Fruit fly (Drosophila melanogaster) whole organism, prepupa: ENCODE measurements around the gene temp.
A peak's percentile ranks its signal among the peaks of the same experiment; 100 is the strongest.

Source experiments
- CG10631 ChIP-seq: fragments of 200-800 bp; sonication (Bioruptor generic); optimal IDR thresholded peaks from 2 replicates; lab custom pipeline; 2016; ENCODE audit warnings: missing biosample characterization, missing genetic modification characterization
- CG10669 ChIP-seq: fragments of 200-800 bp; sonication (Bioruptor generic); optimal IDR thresholded peaks from 3 replicates; lab custom pipeline; 2018; ENCODE audit warnings: missing biosample characterization, mild to moderate bottlenecking, missing genetic modification characterization, moderate library complexity
- CG11294 ChIP-seq: fragments of 200-800 bp; sonication (Bioruptor generic); IDR thresholded peaks from 2 replicates; pipeline ENCODE4 v1.3.6; 2022; ENCODE audit warnings: missing biosample characterization, missing genetic modification characterization
- CG11902 ChIP-seq: fragments of 200-800 bp; sonication (Bioruptor generic); optimal IDR thresholded peaks from 3 replicates; lab custom pipeline; 2016; ENCODE audit warnings: missing biosample characterization, missing genetic modification characterization
- CG1621 ChIP-seq: fragments of 200-800 bp; sonication (Bioruptor generic); optimal IDR thresholded peaks from 3 replicates; lab custom pipeline; 2018; ENCODE audit warnings: missing biosample characterization, mild to moderate bottlenecking, missing genetic modification characterization
- CG3032 ChIP-seq: fragments of 200-800 bp; optimal IDR thresholded peaks from 2 replicates; lab custom pipeline; 2019; ENCODE audit warnings: missing biosample characterization, mild to moderate bottlenecking, missing genetic modification characterization, moderate library complexity
- CG31627 ChIP-seq: fragments of 200-800 bp; sonication (Bioruptor generic); optimal IDR thresholded peaks from 3 replicates; lab custom pipeline; 2016; ENCODE audit warnings: missing biosample characterization, missing genetic modification characterization
- CG32006 ChIP-seq: fragments of 200-800 bp; sonication (Bioruptor generic); optimal IDR thresholded peaks from 3 replicates; lab custom pipeline; 2017; ENCODE audit warnings: missing biosample characterization, mild to moderate bottlenecking, missing genetic modification characterization
- CG34406 ChIP-seq: fragments of 200-800 bp; sonication (Bioruptor generic); optimal IDR thresholded peaks from 3 replicates; lab custom pipeline; 2016; ENCODE audit warnings: missing biosample characterization, missing genetic modification characterization
- CG3919 ChIP-seq: fragments of 200-800 bp; sonication (Bioruptor generic); optimal IDR thresholded peaks from 3 replicates; lab custom pipeline; 2016; ENCODE audit warnings: missing biosample characterization, missing genetic modification characterization
- CG4318 ChIP-seq: fragments of 200-800 bp; sonication (Bioruptor generic); optimal IDR thresholded peaks from 3 replicates; lab custom pipeline; 2017; ENCODE audit warnings: missing biosample characterization, mild to moderate bottlenecking, missing genetic modification characterization
- CG6163 ChIP-seq: fragments of 200-800 bp; sonication (Bioruptor generic); IDR thresholded peaks from 3 replicates; pipeline ENCODE4 v1.3.6; 2022; ENCODE audit warnings: missing biosample characterization, missing genetic modification characterization
- CG6276 ChIP-seq: fragments of 200-800 bp; sonication (Bioruptor generic); optimal IDR thresholded peaks from 2 replicates; lab custom pipeline; 2017; ENCODE audit warnings: missing biosample characterization, mild to moderate bottlenecking, missing genetic modification characterization
- CG6808 ChIP-seq: fragments of 200-800 bp; sonication (Bioruptor generic); optimal IDR thresholded peaks from 3 replicates; lab custom pipeline; 2017; ENCODE audit warnings: missing biosample characterization, missing genetic modification characterization, mild to moderate bottlenecking, moderate library complexity, missing genetic modification reagents
- CG6854 ChIP-seq: fragments of 200-800 bp; sonication (Bioruptor generic); optimal IDR thresholded peaks from 2 replicates; lab custom pipeline; 2017; ENCODE audit warnings: missing biosample characterization, mild to moderate bottlenecking, missing genetic modification characterization
- CG7368 ChIP-seq: fragments of 200-800 bp; sonication (Bioruptor generic); optimal IDR thresholded peaks from 3 replicates; lab custom pipeline; 2016; ENCODE audit warnings: missing biosample characterization, missing genetic modification characterization
- CG8119 ChIP-seq: fragments of 200-800 bp; sonication (Bioruptor generic); IDR thresholded peaks from 3 replicates; pipeline ENCODE4 v1.3.6; 2022; ENCODE audit warnings: missing biosample characterization, missing genetic modification characterization
- CG8319 ChIP-seq: fragments of 200-800 bp; sonication (Bioruptor generic); optimal IDR thresholded peaks from 3 replicates; lab custom pipeline; 2016; ENCODE audit warnings: missing biosample characterization, missing genetic modification characterization
- CG8632 ChIP-seq: fragments of 200-800 bp; sonication (Bioruptor generic); optimal IDR thresholded peaks from 3 replicates; lab custom pipeline; 2016; ENCODE audit warnings: missing biosample characterization, missing genetic modification characterization
- CG9139 ChIP-seq: fragments of 200-800 bp; sonication (Bioruptor generic); optimal IDR thresholded peaks from 3 replicates; lab custom pipeline; 2017; ENCODE audit warnings: missing biosample characterization, mild to moderate bottlenecking, missing genetic modification characterization
- Eip75B ChIP-seq: fragments of 200-800 bp; sonication (Bioruptor generic); optimal IDR thresholded peaks from 3 replicates; lab custom pipeline; 2016; ENCODE audit warnings: missing biosample characterization, missing genetic modification characterization
- Eip78C ChIP-seq: fragments of 200-800 bp; sonication (Bioruptor generic); peaks from one replicate; lab custom pipeline; 2016; ENCODE audit warnings: missing biosample characterization, missing genetic modification characterization
- Eip93F ChIP-seq: fragments of 200-800 bp; sonication (Bioruptor generic); optimal IDR thresholded peaks from 2 replicates; lab custom pipeline; 2016; ENCODE audit warnings: missing biosample characterization, mild to moderate bottlenecking, missing genetic modification characterization
- Ets21C ChIP-seq: fragments of 200-800 bp; sonication (Bioruptor generic); optimal IDR thresholded peaks from 3 replicates; lab custom pipeline; 2016; ENCODE audit warnings: missing biosample characterization, missing genetic modification characterization
- Gug ChIP-seq: fragments of 200-800 bp; sonication (Bioruptor generic); IDR thresholded peaks from 2 replicates; pipeline ENCODE4 v1.3.6; 2022; ENCODE audit warnings: missing biosample characterization, missing genetic modification characterization
- Hr39 ChIP-seq: fragments of 200-800 bp; sonication (Bioruptor generic); optimal IDR thresholded peaks from 2 replicates; lab custom pipeline; 2016; ENCODE audit warnings: missing biosample characterization, missing genetic modification characterization
- Hr4 ChIP-seq: fragments of 200-800 bp; sonication (Bioruptor generic); optimal IDR thresholded peaks from 3 replicates; lab custom pipeline; 2016; ENCODE audit warnings: missing biosample characterization, missing genetic modification characterization
- Lpt ChIP-seq: fragments of 200-800 bp; sonication (Bioruptor generic); optimal IDR thresholded peaks from 3 replicates; lab custom pipeline; 2016; ENCODE audit warnings: missing biosample characterization, missing genetic modification characterization
- Met ChIP-seq: fragments of 200-800 bp; sonication (Bioruptor generic); optimal IDR thresholded peaks from 3 replicates; lab custom pipeline; 2016; ENCODE audit warnings: missing biosample characterization, missing genetic modification characterization
- Smox ChIP-seq: fragments of 200-800 bp; sonication (Bioruptor generic); optimal IDR thresholded peaks from 3 replicates; lab custom pipeline; 2016; ENCODE audit warnings: missing biosample characterization, missing genetic modification characterization
- Sox102F ChIP-seq: fragments of 200-800 bp; sonication (Bioruptor generic); optimal IDR thresholded peaks from 2 replicates; lab custom pipeline; 2016; ENCODE audit warnings: missing biosample characterization, mild to moderate bottlenecking, missing genetic modification characterization
- Sox14 ChIP-seq: fragments of 200-800 bp; sonication (Bioruptor generic); optimal IDR thresholded peaks from 3 replicates; lab custom pipeline; 2016; ENCODE audit warnings: missing biosample characterization, missing genetic modification characterization
- cyc ChIP-seq: fragments of 200-800 bp; sonication (Bioruptor generic); optimal IDR thresholded peaks from 3 replicates; lab custom pipeline; 2016; ENCODE audit warnings: missing biosample characterization, missing genetic modification characterization
- dac ChIP-seq: fragments of 200-800 bp; sonication (Bioruptor generic); optimal IDR thresholded peaks from 2 replicates; lab custom pipeline; 2017; ENCODE audit warnings: missing biosample characterization, mild to moderate bottlenecking, missing genetic modification characterization
- dsx ChIP-seq: fragments of 200-800 bp; optimal IDR thresholded peaks from 3 replicates; lab custom pipeline; 2019; ENCODE audit warnings: missing biosample characterization, mild to moderate bottlenecking, missing genetic modification characterization, moderate library complexity; ENCODE audit not compliant: poor library complexity, severe bottlenecking
- esn ChIP-seq: fragments of 200-800 bp; sonication (Bioruptor generic); optimal IDR thresholded peaks from 2 replicates; lab custom pipeline; 2016; ENCODE audit warnings: missing biosample characterization, mild to moderate bottlenecking, missing genetic modification characterization, moderate library complexity
- fd59A ChIP-seq: fragments of 200-800 bp; sonication (Bioruptor generic); optimal IDR thresholded peaks from 2 replicates; lab custom pipeline; 2017; ENCODE audit warnings: missing biosample characterization, mild to moderate bottlenecking, missing genetic modification characterization, missing genetic modification reagents
- fd85E ChIP-seq: fragments of 200-800 bp; sonication (Bioruptor generic); optimal IDR thresholded peaks from 3 replicates; lab custom pipeline; 2016; ENCODE audit warnings: missing biosample characterization, missing genetic modification characterization
- fkh ChIP-seq: fragments of 200-800 bp; sonication (Bioruptor generic); optimal IDR thresholded peaks from 3 replicates; lab custom pipeline; 2017; ENCODE audit warnings: missing biosample characterization, mild to moderate bottlenecking, missing genetic modification characterization, moderate library complexity
- lz ChIP-seq: fragments of 200-800 bp; sonication (Bioruptor generic); optimal IDR thresholded peaks from 3 replicates; lab custom pipeline; 2016; ENCODE audit warnings: missing biosample characterization, missing genetic modification characterization
- pdm3 ChIP-seq: fragments of 200-800 bp; sonication (Bioruptor generic); optimal IDR thresholded peaks from 3 replicates; lab custom pipeline; 2016; ENCODE audit warnings: missing biosample characterization, missing genetic modification characterization
- topi ChIP-seq: fragments of 200-800 bp; sonication (Bioruptor generic); optimal IDR thresholded peaks from 3 replicates; lab custom pipeline; 2016; ENCODE audit warnings: missing biosample characterization, missing genetic modification characterization
- vri ChIP-seq: fragments of 200-800 bp; sonication (Bioruptor generic); optimal IDR thresholded peaks from 3 replicates; lab custom pipeline; 2016; ENCODE audit warnings: missing biosample characterization, mild to moderate bottlenecking, missing genetic modification characterization

The temp gene

DNA sequence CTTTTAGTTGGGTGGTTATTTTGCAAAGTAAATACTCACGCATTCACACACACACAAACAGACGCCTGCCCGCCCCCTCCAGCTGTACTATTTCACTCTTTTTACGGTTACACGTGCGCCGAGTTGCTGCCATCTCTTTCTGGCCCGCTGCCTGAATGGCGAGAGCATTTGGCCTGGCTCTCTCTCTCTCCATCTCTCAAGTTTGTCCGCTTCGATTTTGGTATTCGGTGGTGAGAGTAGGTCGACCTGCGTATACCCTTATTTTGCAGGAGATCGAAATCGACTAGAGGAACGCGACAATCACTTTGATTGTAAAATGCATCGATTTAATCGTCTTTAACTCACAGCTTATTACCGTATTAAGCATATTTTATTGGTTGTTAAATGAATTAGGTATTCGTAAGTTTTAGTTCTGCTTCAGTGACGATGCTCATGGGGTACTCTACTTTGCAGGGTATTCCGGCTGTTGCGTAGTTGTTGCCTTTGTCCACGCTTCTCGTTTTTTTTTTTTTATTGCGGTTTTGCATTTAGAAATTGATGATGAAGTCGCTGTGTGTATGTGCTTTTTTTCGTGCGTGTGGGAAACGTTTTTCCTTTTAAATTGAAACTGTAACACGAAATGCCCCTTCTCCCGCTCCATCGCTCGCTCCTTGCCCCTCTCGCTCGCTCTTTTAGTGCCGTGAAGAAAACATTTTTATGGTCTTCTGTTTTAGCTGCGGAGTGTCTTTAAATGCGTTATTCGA lies 41.6 kb upstream of the temp start (continued):
- TF ChIP-seq CG3919 (peak; percentile 81), topi (GFP tag; lab: Kevin White, UChicago) (peak; percentile 92), cyc (GFP tag; lab: Kevin White, UChicago) (peak; percentile 81), CG10631 (GFP tag; lab: Kevin White, UChicago) (peak; percentile 83), CG34406 (GFP tag; lab: Kevin White, UChicago) (peak; percentile 83), Gug (GFP tag; lab: Robert Waterston, UW) (peak; percentile 64), dsx (GFP tag; lab: Kevin White, UChicago) (peak; percentile 68), CG1621 (tag; lab: Kevin White, UChicago) (peak; percentile 76), CG3032 (tag; lab: Kevin White, UChicago) (peak; percentile 71), CG4318 (GFP tag; lab: Kevin White, UChicago) (peak; percentile 71), Sox14 (GFP tag; lab: Kevin White, UChicago) (peak; percentile 94), vri (GFP tag; lab: Kevin White, UChicago) (peak; percentile 88), CG6163 (GFP tag; lab: Robert Waterston, UW) (peak; percentile 85), Eip78C (peak; percentile 96), Eip93F (GFP tag; lab: Kevin White, UChicago) (peak; percentile 54), Lpt (GFP tag; lab: Kevin White, UChicago) (peak; percentile 85), CG6808 (GFP tag; lab: Kevin White, UChicago) (peak; percentile 82), Sox102F (GFP tag; lab: Kevin White, UChicago) (peak; percentile 87), fkh (GFP tag; lab: Kevin White, UChicago) (peak; percentile 86), CG32006 (GFP tag; lab: Kevin White, UChicago) (peak; percentile 88), pdm3 (GFP tag; lab: Kevin White, UChicago) (peak; percentile 89), CG7368 (GFP tag; lab: Kevin White, UChicago) (peak; percentile 74), fd59A (GFP tag; lab: Kevin White, UChicago) (peak; percentile 79), CG9139 (peak; percentile 79), CG8632 (GFP tag; lab: Kevin White, UChicago) (peak; percentile 81), Hr4 (GFP tag; lab: Kevin White, UChicago) (peak; percentile 86), CG8119 (GFP tag; lab: Robert Waterston, UW) (peak; percentile 90), esn (GFP tag; lab: Kevin White, UChicago) (peak; percentile 92), CG10669 (GFP tag; lab: Kevin White, UChicago) (peak; percentile 81), CG8319 (GFP tag; lab: Kevin White, UChicago) (peak; percentile 67), CG31627 (GFP tag; lab: Kevin White, UChicago) (peak; percentile 87)

DNA sequence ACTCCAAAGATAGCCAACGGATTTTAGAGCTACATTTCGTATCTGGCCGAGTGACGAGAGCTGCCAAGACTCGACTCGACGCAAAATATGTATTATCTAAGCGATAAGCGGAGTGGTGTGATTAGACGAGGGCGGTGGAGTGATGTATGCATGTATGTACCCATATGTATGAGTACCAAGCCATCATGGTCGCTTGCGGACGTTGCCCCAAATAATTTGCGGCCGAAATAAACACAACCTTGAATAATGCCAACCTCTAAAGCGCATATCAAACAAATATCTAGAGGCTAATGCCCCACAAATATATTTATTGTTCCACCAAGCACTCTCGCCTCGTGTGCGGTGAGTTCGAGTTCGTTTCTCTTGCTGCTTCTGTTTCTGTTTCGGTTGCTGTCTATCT lies 40.6 kb upstream of the temp start:
- peak; percentile 81 for TF ChIP-seq vri (GFP tag; lab: Kevin White, UChicago)
- TF ChIP-seq Sox102F (GFP tag; lab: Kevin White, UChicago): no peak
- no peak for TF ChIP-seq topi (GFP tag; lab: Kevin White, UChicago)
- no peak for TF ChIP-seq dac (GFP tag; lab: Kevin White, UChicago)

DNA sequence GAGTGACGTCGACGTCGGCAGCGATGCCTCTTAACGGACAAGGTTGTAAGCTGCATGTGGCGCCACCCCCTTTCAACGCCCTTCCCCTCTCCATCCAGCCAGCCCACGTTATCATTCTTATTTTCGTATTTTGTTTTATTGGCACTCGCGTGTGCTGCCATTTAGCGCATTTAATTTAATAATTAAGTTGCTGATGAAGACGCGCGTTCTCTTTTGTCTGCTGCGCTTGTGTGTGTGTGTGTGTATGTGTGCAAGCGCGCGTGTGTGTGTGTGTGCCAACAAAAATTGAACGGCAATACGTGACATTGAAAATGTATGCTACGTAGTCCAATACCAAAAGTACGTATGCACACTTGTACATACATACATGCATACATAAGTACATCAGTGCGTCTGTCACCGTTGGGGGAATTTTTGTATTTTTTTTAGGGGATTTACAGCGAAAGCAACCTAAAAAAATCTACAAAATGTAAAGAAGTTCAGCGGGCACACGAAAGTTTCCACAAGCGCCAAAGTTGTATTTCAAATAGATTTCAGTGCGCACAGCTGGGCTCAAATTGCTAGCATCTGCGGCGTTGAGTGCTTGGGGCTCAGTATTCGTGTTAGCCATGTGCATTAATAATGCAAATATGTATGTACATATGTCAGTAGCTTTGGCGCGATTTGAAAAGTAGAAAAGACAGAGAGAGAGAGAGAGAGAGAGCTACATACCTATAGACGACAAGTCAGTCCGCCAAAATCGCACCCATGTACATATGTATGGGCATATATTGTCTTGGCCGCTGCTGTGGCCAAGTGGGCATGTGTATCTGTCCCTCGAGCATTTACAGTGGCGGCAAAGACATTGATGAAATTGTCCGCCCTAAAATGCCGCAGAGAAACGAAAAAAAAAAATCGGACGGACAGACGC lies 39.6 kb upstream of the temp start:
- TF ChIP-seq CG34406 (GFP tag; lab: Kevin White, UChicago) (peak; percentile 66), CG3919 (peak; percentile 72), Eip93F (GFP tag; lab: Kevin White, UChicago) (no peak), Hr39 (peak; percentile 73), Eip75B (GFP tag; lab: Kevin White, UChicago) (peak; percentile 74), Ets21C (peak; percentile 58), topi (GFP tag; lab: Kevin White, UChicago) (peak; percentile 77), dsx (GFP tag; lab: Kevin White, UChicago) (peak; percentile 41), Sox102F (GFP tag; lab: Kevin White, UChicago) (peak; percentile 69), CG10631 (GFP tag; lab: Kevin White, UChicago) (peak; percentile 64), fd85E (no peak), CG11294 (GFP tag; lab: Robert Waterston, UW) (peak; percentile 51; the same call in 1 of the 2 replicates), CG11902 (peak; percentile 64), Met (GFP tag; lab: Kevin White, UChicago) (peak; percentile 73), CG10669 (GFP tag; lab: Kevin White, UChicago) (peak; percentile 64), CG6276 (peak; percentile 75), Smox (GFP tag; lab: Kevin White, UChicago) (peak; percentile 73), lz (GFP tag; lab: Kevin White, UChicago) (peak; percentile 80), CG6854 (GFP tag; lab: Kevin White, UChicago) (no peak)
